Fruit fly (Drosophila melanogaster): ENCODE data around the gene CG13085.

CG13085 gene

dm6 chr2L:19402667-19403066 lies 21.2 kb upstream of the CG13085 start:
- TF ChIP-seq CG8478 (optimal IDR thresholded peaks at IDR 0.05) (no peak), CTCF (optimal IDR thresholded peaks at IDR 0.05) (no peak)

- TF ChIP-seq CG8478 (optimal IDR thresholded peaks at IDR 0.05), result no peak
- no peak for TF ChIP-seq CTCF (optimal IDR thresholded peaks at IDR 0.05)
Observed at dm6 chr2L:19403398-19403797, 20.5 kb upstream of the CG13085 start.

- TF ChIP-seq CG8478 (optimal IDR thresholded peaks at IDR 0.05) (no peak), CTCF (optimal IDR thresholded peaks at IDR 0.05) (no peak)
Observed at dm6 chr2L:19404804-19405203, 19.0 kb upstream of the CG13085 start.

dm6 chr2L:19405685-19406357 lies 18.0 kb upstream of the CG13085 start:
- TF ChIP-seq CTCF (optimal IDR thresholded peaks at IDR 0.05) (no peak), CG8478 (optimal IDR thresholded peaks at IDR 0.05) (no peak)

dm6 chr2L:19406419-19406818 lies 17.4 kb upstream of the CG13085 start:
- TF ChIP-seq CTCF (optimal IDR thresholded peaks at IDR 0.05), result no peak
- no peak for TF ChIP-seq CG8478 (optimal IDR thresholded peaks at IDR 0.05)

dm6 chr2L:19411966-19412365 lies 11.9 kb upstream of the CG13085 start:
- no peak for TF ChIP-seq CG8478 (optimal IDR thresholded peaks at IDR 0.05)
- TF ChIP-seq CTCF (optimal IDR thresholded peaks at IDR 0.05), result no peak

- TF ChIP-seq CG8478 (optimal IDR thresholded peaks at IDR 0.05) (no peak), CTCF (optimal IDR thresholded peaks at IDR 0.05) (no peak)
Observed at dm6 chr2L:19413118-19413893, 10.5 kb upstream of the CG13085 start.

- TF ChIP-seq CG8478 (optimal IDR thresholded peaks at IDR 0.05) (no peak), CTCF (optimal IDR thresholded peaks at IDR 0.05) (no peak)
Observed at dm6 chr2L:19414233-19414749, 9.6 kb upstream of the CG13085 start.

- TF ChIP-seq CTCF (optimal IDR thresholded peaks at IDR 0.05) (peak; percentile 73 to 86), CG8478 (optimal IDR thresholded peaks at IDR 0.05) (no peak)
Observed at dm6 chr2L:19415133-19415532, 8.7 kb upstream of the CG13085 start.

- TF ChIP-seq CTCF (optimal IDR thresholded peaks at IDR 0.05) (no peak), CG8478 (optimal IDR thresholded peaks at IDR 0.05) (no peak)
Observed at dm6 chr2L:19415859-19416258, 8.0 kb upstream of the CG13085 start.

dm6 chr2L:19416602-19417497 lies 7.0 kb upstream of the CG13085 start, which contains the start of gene Lectin-galC1:
Lectin-galC1 (plus strand) TSS chr2L:19417447.
- TF ChIP-seq CG8478 (optimal IDR thresholded peaks at IDR 0.05), result no peak
- peak; percentile 23 to 30 for TF ChIP-seq CTCF (optimal IDR thresholded peaks at IDR 0.05)

dm6 chr2L:19418017-19418416 lies 5.8 kb upstream of the CG13085 start, which contains the start of gene lectin-37Da:
lectin-37Da (plus strand) TSS chr2L:19418317.
- TF ChIP-seq CTCF (optimal IDR thresholded peaks at IDR 0.05) (no peak), CG8478 (optimal IDR thresholded peaks at IDR 0.05) (no peak)

dm6 chr2L:19418872-19419271 lies 5.0 kb upstream of the CG13085 start, which contains the start of gene lectin-37Db:
lectin-37Db (plus strand) TSS chr2L:19419075.
- TF ChIP-seq CG8478 (optimal IDR thresholded peaks at IDR 0.05), result no peak
- no peak for TF ChIP-seq CTCF (optimal IDR thresholded peaks at IDR 0.05)

- TF ChIP-seq CTCF (optimal IDR thresholded peaks at IDR 0.05) (no peak), CG8478 (optimal IDR thresholded peaks at IDR 0.05) (no peak)
Observed at dm6 chr2L:19421573-19421972, 2.3 kb upstream of the CG13085 start.

- TF ChIP-seq CG8478 (optimal IDR thresholded peaks at IDR 0.05) (no peak), CTCF (optimal IDR thresholded peaks at IDR 0.05) (no peak)
Observed at dm6 chr2L:19422642-19423041, 1.2 kb upstream of the CG13085 start.
